Worm (Caenorhabditis elegans): ENCODE measurements around the gene bud-31.

Gene bud-31

ce11 chrIII:9696417-9696816 is at the start of gene bud-31:
bud-31 (minus strand) TSS chrIII:9696517.
- no peak for TF ChIP-seq unc-62 (GFP tag; optimal IDR thresholded peaks at IDR 0.05)

ce11 chrIII:9745333-9745897 is 49.1 kb upstream of the bud-31 start:
- no peak for TF ChIP-seq unc-62 (GFP tag; optimal IDR thresholded peaks at IDR 0.05)

- TF ChIP-seq unc-62 (GFP tag; optimal IDR thresholded peaks at IDR 0.05): no peak
Measured at ce11 chrIII:9744525-9744924, 48.2 kb upstream of the bud-31 start.

- TF ChIP-seq unc-62 (GFP tag; optimal IDR thresholded peaks at IDR 0.05): no peak
Measured at ce11 chrIII:9743239-9743638, 46.9 kb upstream of the bud-31 start, which contains the start of gene T05G5.1. T05G5.1 (minus strand) TSS chrIII:9743339.

- no peak for TF ChIP-seq unc-62 (GFP tag; optimal IDR thresholded peaks at IDR 0.05)
Measured at ce11 chrIII:9741985-9742384, 45.7 kb upstream of the bud-31 start.

ce11 chrIII:9740663-9741062 is 44.3 kb upstream of the bud-31 start:
- TF ChIP-seq unc-62 (GFP tag; optimal IDR thresholded peaks at IDR 0.05): no peak

ce11 chrIII:9738954-9739353 is 42.6 kb upstream of the bud-31 start, which contains the start of gene hlh-4:
hlh-4 (minus strand) TSS chrIII:9739054.
- no peak for TF ChIP-seq unc-62 (GFP tag; optimal IDR thresholded peaks at IDR 0.05)

- TF ChIP-seq unc-62 (GFP tag; optimal IDR thresholded peaks at IDR 0.05): no peak
Measured at ce11 chrIII:9735857-9736256, 39.5 kb upstream of the bud-31 start, which contains the start of gene dao-6. dao-6 (minus strand) TSS chrIII:9736201.

ce11 chrIII:9734030-9734429 is 37.7 kb upstream of the bud-31 start:
- no peak for TF ChIP-seq unc-62 (GFP tag; optimal IDR thresholded peaks at IDR 0.05)

ce11 chrIII:9733333-9733732 is 37.0 kb upstream of the bud-31 start:
- TF ChIP-seq unc-62 (GFP tag; optimal IDR thresholded peaks at IDR 0.05): no peak

- no peak for TF ChIP-seq unc-62 (GFP tag; optimal IDR thresholded peaks at IDR 0.05)
Measured at ce11 chrIII:9731313-9731912, 35.1 kb upstream of the bud-31 start.

- TF ChIP-seq unc-62 (GFP tag; optimal IDR thresholded peaks at IDR 0.05): no peak
Measured at ce11 chrIII:9730407-9730806, 34.1 kb upstream of the bud-31 start.

ce11 chrIII:9727439-9727838 is 31.1 kb upstream of the bud-31 start, which contains the start of gene C07A9.12:
C07A9.12 (minus strand) TSS chrIII:9727539.
- TF ChIP-seq unc-62 (GFP tag; optimal IDR thresholded peaks at IDR 0.05): no peak

ce11 chrIII:9725114-9725513 is 28.8 kb upstream of the bud-31 start, which contains the start of gene clec-162:
clec-162 (minus strand) TSS chrIII:9725214.
- no peak for TF ChIP-seq unc-62 (GFP tag; optimal IDR thresholded peaks at IDR 0.05)

ce11 chrIII:9721991-9722390 is 25.7 kb upstream of the bud-31 start:
- no peak for TF ChIP-seq unc-62 (GFP tag; optimal IDR thresholded peaks at IDR 0.05)

- TF ChIP-seq unc-62 (GFP tag; optimal IDR thresholded peaks at IDR 0.05): no peak
Measured at ce11 chrIII:9720191-9720590, 23.9 kb upstream of the bud-31 start, which contains the start of gene ncx-7. ncx-7 (minus strand) TSS chrIII:9720291.

ce11 chrIII:9717243-9717642 is 20.9 kb upstream of the bud-31 start:
- no peak for TF ChIP-seq unc-62 (GFP tag; optimal IDR thresholded peaks at IDR 0.05)
